Fruit fly (Drosophila melanogaster) whole organism, embryonic: ENCODE data around the gene Lasp.
A peak's percentile ranks its signal among the peaks of the same experiment; 100 is the strongest.

Experiments
- BEAF-32 ChIP-seq: fragments of 200-800 bp; sonication (Bioruptor generic); optimal IDR thresholded peaks from 3 replicates; lab custom pipeline; 2017; ENCODE audit warnings: missing biosample characterization, missing genetic modification characterization, mild to moderate bottlenecking, moderate library complexity, missing genetic modification reagents
- CG11093 ChIP-seq: fragments of 200-800 bp; sonication (Bioruptor generic); IDR thresholded peaks from 3 replicates; pipeline ENCODE4 v1.3.6; 2022; ENCODE audit warnings: missing biosample characterization, missing genetic modification characterization
- CG11560 ChIP-seq: fragments of 200-800 bp; sonication (Bioruptor generic); IDR thresholded peaks from 3 replicates; pipeline ENCODE4 v1.3.6; 2022; ENCODE audit warnings: missing biosample characterization, missing genetic modification characterization
- CG12391 ChIP-seq: fragments of 200-800 bp; sonication (Bioruptor generic); optimal IDR thresholded peaks from 3 replicates; lab custom pipeline; 2018; ENCODE audit warnings: missing biosample characterization, mild to moderate bottlenecking, missing genetic modification characterization, moderate library complexity
- CG12769 ChIP-seq: fragments of 200-800 bp; sonication (Bioruptor generic); optimal IDR thresholded peaks from 2 replicates; lab custom pipeline; 2019; ENCODE audit warnings: missing biosample characterization, mild to moderate bottlenecking, missing genetic modification characterization, moderate library complexity
- CG12942 ChIP-seq: fragments of 200-800 bp; sonication (Bioruptor generic); optimal IDR thresholded peaks from 3 replicates; lab custom pipeline; 2016; ENCODE audit warnings: missing biosample characterization, missing genetic modification characterization
- CG15011 ChIP-seq: fragments of 200-800 bp; sonication (Bioruptor generic); optimal IDR thresholded peaks from 3 replicates; lab custom pipeline; 2018; ENCODE audit warnings: missing biosample characterization, mild to moderate bottlenecking, missing genetic modification characterization
- CG15514 ChIP-seq: fragments of 200-800 bp; sonication (Bioruptor generic); optimal IDR thresholded peaks from 3 replicates; lab custom pipeline; 2017; ENCODE audit warnings: missing biosample characterization, missing genetic modification characterization, mild to moderate bottlenecking, moderate library complexity, missing genetic modification reagents
- CG30020 ChIP-seq: fragments of 200-800 bp; optimal IDR thresholded peaks from 2 replicates; lab custom pipeline; 2019; ENCODE audit warnings: missing biosample characterization, mild to moderate bottlenecking, missing genetic modification characterization, moderate library complexity
- CG31224 ChIP-seq: fragments of 200-800 bp; sonication (Bioruptor generic); IDR thresholded peaks from 2 replicates; pipeline ENCODE4 v1.3.6; 2022; ENCODE audit warnings: missing biosample characterization, missing genetic modification characterization
- CG3407 ChIP-seq: fragments of 200-800 bp; sonication (Bioruptor generic); optimal IDR thresholded peaks from 2 replicates; lab custom pipeline; 2018; ENCODE audit warnings: missing biosample characterization, mild to moderate bottlenecking, missing genetic modification characterization
- CG4707 ChIP-seq: fragments of 200-800 bp; sonication (Bioruptor generic); optimal IDR thresholded peaks from 2 replicates; lab custom pipeline; 2018; ENCODE audit warnings: missing biosample characterization, mild to moderate bottlenecking, missing genetic modification characterization, moderate library complexity
- CG4854 ChIP-seq: fragments of 200-800 bp; sonication (Bioruptor generic); optimal IDR thresholded peaks from 2 replicates; lab custom pipeline; 2016; ENCODE audit warnings: missing biosample characterization, missing genetic modification characterization, inconsistent platforms
- CG6254 ChIP-seq: fragments of 200-800 bp; sonication (Bioruptor generic); optimal IDR thresholded peaks from 3 replicates; lab custom pipeline; 2017; ENCODE audit warnings: mild to moderate bottlenecking, missing biosample characterization, missing genetic modification reagents, missing genetic modification characterization
- CG8359 ChIP-seq: fragments of 200-800 bp; sonication (Bioruptor generic); optimal IDR thresholded peaks from 2 replicates; lab custom pipeline; 2017; ENCODE audit warnings: missing biosample characterization, mild to moderate bottlenecking, missing genetic modification characterization, borderline replicate concordance
- CG8478 ChIP-seq: fragments of >200 bp; optimal IDR thresholded peaks from 2 replicates; lab custom pipeline; 2018
- CG9727 ChIP-seq: fragments of 200-800 bp; sonication (Bioruptor generic); optimal IDR thresholded peaks from 3 replicates; lab custom pipeline; 2017; ENCODE audit warnings: missing biosample characterization, mild to moderate bottlenecking, missing genetic modification characterization
- CG9932 ChIP-seq: fragments of 200-800 bp; sonication (Bioruptor generic); IDR thresholded peaks from 2 replicates; pipeline ENCODE4 v1.3.6; 2022; ENCODE audit warnings: missing biosample characterization, missing genetic modification characterization
- D ChIP-seq, 2 experiments: fragments of 200-800 bp in 1 of 2; fragments of >200 bp in 1 of 2; sonication (Bioruptor generic) in 1 of 2; optimal IDR thresholded peaks; 2 replicates in 1 of 2; 3 replicates in 1 of 2; lab custom pipeline; 2017; ENCODE audit warnings: mild to moderate bottlenecking in 1 of 2, missing biosample characterization in 1 of 2, missing genetic modification characterization in 1 of 2, missing genetic modification reagents in 1 of 2
- Dbx ChIP-seq: fragments of 200-800 bp; sonication (Bioruptor generic); IDR thresholded peaks from 3 replicates; pipeline ENCODE4 v1.3.6; 2022; ENCODE audit warnings: missing biosample characterization, missing genetic modification characterization
- Ets65A ChIP-seq: fragments of 200-800 bp; sonication (Bioruptor generic); peaks from one replicate; lab custom pipeline; 2016; ENCODE audit warnings: missing biosample characterization, missing genetic modification characterization
- Lpt ChIP-seq: fragments of >200 bp; optimal IDR thresholded peaks from 2 replicates; lab custom pipeline; 2018; ENCODE audit warnings: missing biosample characterization, missing genetic modification characterization
- MTF-1 ChIP-seq: fragments of 200-800 bp; sonication (Bioruptor generic); optimal IDR thresholded peaks from 2 replicates; lab custom pipeline; 2018; ENCODE audit warnings: missing biosample characterization, mild to moderate bottlenecking, missing genetic modification characterization, borderline replicate concordance
- NC2β ChIP-seq: fragments of 200-800 bp; sonication (Bioruptor generic); optimal IDR thresholded peaks from 2 replicates; lab custom pipeline; 2016; ENCODE audit warnings: missing biosample characterization, missing genetic modification characterization
- NFAT ChIP-seq: fragments of 200-800 bp; sonication (Bioruptor generic); IDR thresholded peaks from 2 replicates; pipeline ENCODE4 v1.3.6; 2022; ENCODE audit warnings: missing biosample characterization, missing genetic modification characterization
- Optix ChIP-seq: fragments of 200-800 bp; sonication (Bioruptor generic); IDR thresholded peaks from 3 replicates; pipeline ENCODE4 v1.3.6; 2022; ENCODE audit warnings: missing biosample characterization, missing genetic modification characterization
- Sin3A ChIP-seq: fragments of >200 bp; optimal IDR thresholded peaks from 2 replicates; lab custom pipeline; 2018
- ac ChIP-seq: fragments of 200-800 bp; sonication (Bioruptor generic); optimal IDR thresholded peaks from 3 replicates; lab custom pipeline; 2017; ENCODE audit warnings: missing biosample characterization, mild to moderate bottlenecking, missing genetic modification characterization
- chif ChIP-seq, 2 experiments: fragments of 200-800 bp; sonication (Bioruptor generic); optimal IDR thresholded peaks; 3 replicates each; lab custom pipeline; 2016; ENCODE audit warnings: missing biosample characterization in 2 of 2, missing genetic modification characterization in 2 of 2
- ems ChIP-seq: fragments of 200-800 bp; sonication (Bioruptor generic); optimal IDR thresholded peaks from 3 replicates; lab custom pipeline; 2016; ENCODE audit warnings: missing biosample characterization, missing genetic modification characterization
- eyg ChIP-seq: fragments of 200-800 bp; sonication (Bioruptor generic); optimal IDR thresholded peaks from 3 replicates; lab custom pipeline; 2016; ENCODE audit warnings: missing biosample characterization, missing genetic modification characterization
- grau ChIP-seq: fragments of 200-800 bp; optimal IDR thresholded peaks from 3 replicates; lab custom pipeline; 2019; ENCODE audit warnings: missing biosample characterization, mild to moderate bottlenecking, missing genetic modification characterization, moderate library complexity
- inv ChIP-seq: fragments of 200-800 bp; sonication (Bioruptor generic); IDR thresholded peaks from 2 replicates; pipeline ENCODE4 v1.3.6; 2022; ENCODE audit warnings: missing biosample characterization, missing genetic modification characterization; ENCODE audit not compliant: partially characterized antibody
- kah ChIP-seq: fragments of 200-800 bp; sonication (Bioruptor generic); optimal IDR thresholded peaks from 2 replicates; lab custom pipeline; 2018; ENCODE audit warnings: missing biosample characterization, mild to moderate bottlenecking, missing genetic modification characterization
- lmd ChIP-seq: fragments of 200-800 bp; sonication (Bioruptor generic); IDR thresholded peaks from 2 replicates; pipeline ENCODE4 v1.3.6; 2022; ENCODE audit warnings: missing biosample characterization, missing genetic modification characterization
- odd ChIP-seq: fragments of 200-800 bp; sonication (Bioruptor generic); optimal IDR thresholded peaks from 2 replicates; lab custom pipeline; 2017; ENCODE audit warnings: missing biosample characterization, mild to moderate bottlenecking, missing genetic modification characterization
- pnt ChIP-seq: fragments of 200-800 bp; sonication (Bioruptor generic); optimal IDR thresholded peaks from 3 replicates; lab custom pipeline; 2016; ENCODE audit warnings: missing biosample characterization, missing genetic modification characterization
- psq ChIP-seq: fragments of 200-800 bp; sonication (Bioruptor generic); optimal IDR thresholded peaks from 2 replicates; lab custom pipeline; 2017; ENCODE audit warnings: missing biosample characterization, missing genetic modification characterization
- repo ChIP-seq: fragments of 200-800 bp; sonication (Bioruptor generic); optimal IDR thresholded peaks from 2 replicates; lab custom pipeline; 2016; ENCODE audit warnings: missing biosample characterization, missing genetic modification characterization
- rib ChIP-seq: fragments of 200-800 bp; sonication (Bioruptor generic); IDR thresholded peaks from 2 replicates; pipeline ENCODE4 v1.3.6; 2022; ENCODE audit warnings: missing biosample characterization, missing genetic modification characterization
- row ChIP-seq: fragments of 200-800 bp; sonication (Bioruptor generic); IDR thresholded peaks from 3 replicates; pipeline ENCODE4 v1.3.6; 2022; ENCODE audit warnings: missing biosample characterization, missing genetic modification characterization
- run ChIP-seq: fragments of 200-800 bp; sonication (Bioruptor generic); optimal IDR thresholded peaks from 3 replicates; lab custom pipeline; 2018; ENCODE audit warnings: missing biosample characterization, mild to moderate bottlenecking, missing genetic modification characterization
- slbo ChIP-seq: fragments of 200-800 bp; sonication (Bioruptor generic); IDR thresholded peaks from 2 replicates; pipeline ENCODE4 v1.3.6; 2022; ENCODE audit warnings: missing biosample characterization, missing genetic modification characterization
- sna ChIP-seq: fragments of 200-800 bp; sonication (Bioruptor generic); IDR thresholded peaks from 2 replicates; pipeline ENCODE4 v1.3.6; 2022; ENCODE audit warnings: missing biosample characterization, missing genetic modification characterization; ENCODE audit not compliant: partially characterized antibody
- so ChIP-seq: fragments of 200-800 bp; sonication (Bioruptor generic); IDR thresholded peaks from 3 replicates; pipeline ENCODE4 v1.3.6; 2022; ENCODE audit warnings: missing biosample characterization, missing genetic modification characterization
- tgo ChIP-seq: fragments of 200-800 bp; sonication (Bioruptor generic); IDR thresholded peaks from 3 replicates; pipeline ENCODE4 v1.3.6; 2022; ENCODE audit warnings: missing biosample characterization, missing genetic modification characterization
- tx ChIP-seq: fragments of 200-800 bp; sonication (Bioruptor generic); optimal IDR thresholded peaks from 2 replicates; lab custom pipeline; 2016; ENCODE audit warnings: missing biosample characterization, missing genetic modification characterization
- unc-4 ChIP-seq: fragments of 200-800 bp; sonication (Bioruptor generic); IDR thresholded peaks from 2 replicates; pipeline ENCODE4 v1.3.6; 2022; ENCODE audit warnings: missing biosample characterization, missing genetic modification characterization; ENCODE audit not compliant: partially characterized antibody
- vfl ChIP-seq: fragments of 200-800 bp; sonication (Bioruptor generic); optimal IDR thresholded peaks from 2 replicates; lab custom pipeline; 2016; ENCODE audit warnings: missing biosample characterization, missing genetic modification characterization

Gene Lasp

dm6 chr3L:16711430-16712228, at the start of gene Lasp, which contains the start of the genes CG43954 and Dab:
TSS of gene Lasp (minus strand) at chr3L:16711677.
TSS of gene CG43954 (minus strand) at chr3L:16711677.
TSS of gene Dab (plus strand) at chr3L:16712126.
- TF ChIP-seq pnt (GFP tag; lab: Kevin White, UChicago): no peak
- peak; percentile 85 for TF ChIP-seq MTF-1 (GFP tag; lab: Kevin White, UChicago)
- peak; percentile 18 for TF ChIP-seq ac (GFP tag; lab: Kevin White, UChicago)
- TF ChIP-seq slbo (GFP tag; lab: Robert Waterston, UW): peak; percentile 47
- TF ChIP-seq CG8359 (GFP tag; lab: Kevin White, UChicago): no peak
- TF ChIP-seq CG12769: no peak
- peak; percentile 50 for TF ChIP-seq CG9932 (GFP tag; lab: Robert Waterston, UW)
- TF ChIP-seq CG12391: peak; percentile 26
- no peak for TF ChIP-seq CG4854
- TF ChIP-seq CG4707 (GFP tag; lab: Kevin White, UChicago): peak; percentile 42
- TF ChIP-seq row: peak; percentile 22; the same call in 1 of the 3 replicates
- no peak for TF ChIP-seq vfl (GFP tag; lab: Kevin White, UChicago)
- no peak for TF ChIP-seq Ets65A (GFP tag; lab: Kevin White, UChicago)
- TF ChIP-seq unc-4 (GFP tag; lab: Robert Waterston, UW): no peak; the same call in none of the 2 replicates
- TF ChIP-seq Lpt (GFP tag; lab: Kevin White, UChicago): no peak
- TF ChIP-seq ems (GFP tag; lab: Kevin White, UChicago): no peak
- TF ChIP-seq repo (GFP tag; lab: Kevin White, UChicago): peak; percentile 15
- TF ChIP-seq run: peak; percentile 25
- TF ChIP-seq inv (GFP tag; lab: Robert Waterston, UW): 0 out of 2 replicates have a peak, but pooled peaks have one; percentile 7
- peak; percentile 82 for TF ChIP-seq NFAT (GFP tag; lab: Robert Waterston, UW)
- TF ChIP-seq Sin3A: peak; percentile 85
- no peak for TF ChIP-seq sna (GFP tag; lab: Robert Waterston, UW)
- TF ChIP-seq Dbx (GFP tag; lab: Robert Waterston, UW): peak; percentile 26; the same call in 1 of the 3 replicates
- TF ChIP-seq D (optimal IDR thresholded peaks at IDR 0.05; lab: Kevin White, UChicago): no peak
- TF ChIP-seq D (GFP tag; optimal IDR thresholded peaks at IDR 0.05; lab: Kevin White, UChicago): no peak
- no peak for TF ChIP-seq CG31224 (GFP tag; lab: Robert Waterston, UW)
- peak; percentile 38 for TF ChIP-seq CG9727 (GFP tag; lab: Kevin White, UChicago)
- peak; percentile 28 for TF ChIP-seq odd (GFP tag; lab: Kevin White, UChicago)
- no peak for TF ChIP-seq Optix (GFP tag; lab: Robert Waterston, UW)
- peak; percentile 99 for TF ChIP-seq CG6254 (GFP tag; lab: Kevin White, UChicago)
- peak; percentile 65 for TF ChIP-seq BEAF-32 (GFP tag; lab: Kevin White, UChicago)
- no peak for TF ChIP-seq kah (GFP tag; lab: Kevin White, UChicago)
- peak in 1 of 2 experiments; percentile 57 for TF ChIP-seq chif (GFP tag; optimal IDR thresholded peaks at IDR 0.05; lab: Kevin White, UChicago)
- peak; percentile 71 for TF ChIP-seq CG15514 (GFP tag; lab: Kevin White, UChicago)
- TF ChIP-seq tx: no peak
- TF ChIP-seq rib (GFP tag; lab: Robert Waterston, UW): peak; percentile 43; the same call in 1 of the 2 replicates
- TF ChIP-seq eyg (GFP tag; lab: Kevin White, UChicago): no peak
- no peak for TF ChIP-seq CG15011 (GFP tag; lab: Kevin White, UChicago)
- TF ChIP-seq grau (tag; lab: Kevin White, UChicago): peak; percentile 29
- TF ChIP-seq lmd (GFP tag; lab: Robert Waterston, UW): no peak
- TF ChIP-seq psq (GFP tag; lab: Kevin White, UChicago): peak; percentile 8
- TF ChIP-seq tgo (GFP tag; lab: Robert Waterston, UW): no peak; the same call in 2 of the 3 replicates
- TF ChIP-seq so (GFP tag; lab: Robert Waterston, UW): peak; percentile 60; the same call in 2 of the 3 replicates
- TF ChIP-seq CG12942 (GFP tag; lab: Kevin White, UChicago): peak; percentile 1
- peak; percentile 61 for TF ChIP-seq CG30020 (tag; lab: Kevin White, UChicago)
- no peak for TF ChIP-seq CG11093 (GFP tag; lab: Robert Waterston, UW)
- TF ChIP-seq CG8478 (lab: Kevin White, UChicago): no peak
- no peak for TF ChIP-seq NC2β (GFP tag; lab: Kevin White, UChicago)
- no peak for TF ChIP-seq CG11560 (tag; lab: Robert Waterston, UW)
- TF ChIP-seq CG3407 (GFP tag; lab: Kevin White, UChicago): no peak
